Fruit fly (Drosophila melanogaster) whole organism, larva: ENCODE data around the gene CG34138.

ENCODE experiments used
- noc ChIP-seq: fragments of 200-800 bp; sonication (Bioruptor generic); optimal IDR thresholded peaks from 3 replicates; lab custom pipeline; 2019; ENCODE audit warnings: missing biosample characterization, mild to moderate bottlenecking, missing genetic modification characterization, moderate library complexity

CG34138 gene

dm6 chr3R:19634649-19635048 lies at the start of gene CG34138:
Gene CG34138 (plus strand): TSS chr3R:19634949.
- TF ChIP-seq noc (tag; lab: Kevin White, UChicago), result no peak

- TF ChIP-seq noc (tag; lab: Kevin White, UChicago), result no peak
Observed at dm6 chr3R:19586319-19586718, 48.4 kb upstream of the CG34138 start.

- no peak for TF ChIP-seq noc (tag; lab: Kevin White, UChicago)
Observed at dm6 chr3R:19587652-19588051, 47.1 kb upstream of the CG34138 start.

dm6 chr3R:19598855-19599254 lies 35.9 kb upstream of the CG34138 start, which contains the start of gene Cpr92A:
Gene Cpr92A (minus strand): TSS chr3R:19598955.
- no peak for TF ChIP-seq noc (tag; lab: Kevin White, UChicago)

dm6 chr3R:19600335-19600734 lies 34.4 kb upstream of the CG34138 start, which contains the start of gene CG7333:
Gene CG7333 (plus strand): TSS chr3R:19600635.
- no peak for TF ChIP-seq noc (tag; lab: Kevin White, UChicago)

dm6 chr3R:19602996-19603395 lies 31.8 kb upstream of the CG34138 start, which contains the start of gene CG7342:
Gene CG7342 (plus strand): TSS chr3R:19603375.
- TF ChIP-seq noc (tag; lab: Kevin White, UChicago), result no peak

dm6 chr3R:19606954-19607353 lies 27.8 kb upstream of the CG34138 start, which contains the start of gene CG17751:
Gene CG17751 (plus strand): TSS chr3R:19607254.
- no peak for TF ChIP-seq noc (tag; lab: Kevin White, UChicago)

- TF ChIP-seq noc (tag; lab: Kevin White, UChicago), result no peak
Observed at dm6 chr3R:19609925-19610324, 24.8 kb upstream of the CG34138 start, which contains the start of gene CG17752. Gene CG17752 (plus strand): TSS chr3R:19610225.

dm6 chr3R:19612908-19613431 lies 21.8 kb upstream of the CG34138 start, which contains the start of gene CG16727:
Gene CG16727 (plus strand): TSS chr3R:19613381.
- peak; percentile 73 for TF ChIP-seq noc (tag; lab: Kevin White, UChicago)

- TF ChIP-seq noc (tag; lab: Kevin White, UChicago), result no peak
Observed at dm6 chr3R:19619908-19620307, 14.8 kb upstream of the CG34138 start.

- no peak for TF ChIP-seq noc (tag; lab: Kevin White, UChicago)
Observed at dm6 chr3R:19620953-19621352, 13.8 kb upstream of the CG34138 start.

dm6 chr3R:19622005-19622404 lies 12.7 kb upstream of the CG34138 start:
- TF ChIP-seq noc (tag; lab: Kevin White, UChicago), result peak; percentile 59

dm6 chr3R:19623606-19624005 lies 11.1 kb upstream of the CG34138 start:
- TF ChIP-seq noc (tag; lab: Kevin White, UChicago), result peak; percentile 6

dm6 chr3R:19624482-19624881 lies 10.3 kb upstream of the CG34138 start:
- TF ChIP-seq noc (tag; lab: Kevin White, UChicago), result no peak

dm6 chr3R:19625300-19626230 lies 9.2 kb upstream of the CG34138 start:
- TF ChIP-seq noc (tag; lab: Kevin White, UChicago), result peak; percentile 19

- TF ChIP-seq noc (tag; lab: Kevin White, UChicago), result peak; percentile 52
Observed at dm6 chr3R:19627792-19628522, 6.8 kb upstream of the CG34138 start.
